Fruit fly (Drosophila melanogaster): ENCODE results near the gene Argp.

- TF ChIP-seq cic (GFP tag; optimal IDR thresholded peaks at IDR 0.05) (no peak), tj (GFP tag; optimal IDR thresholded peaks at IDR 0.05) (no peak), CG33017 (tag; optimal IDR thresholded peaks at IDR 0.05) (no peak), toe (GFP tag; optimal IDR thresholded peaks at IDR 0.05) (no peak), ovo (GFP tag; optimal IDR thresholded peaks at IDR 0.05) (no peak), CG11617 (GFP tag; optimal IDR thresholded peaks at IDR 0.05) (no peak), CG1620 (GFP tag; optimal IDR thresholded peaks at IDR 0.05) (no peak), bab1 (GFP tag; optimal IDR thresholded peaks at IDR 0.05) (no peak)
These were observed 9.5 kb downstream of the Argp start, which contains the start of gene ninaB for dm6 chr3R:13700192-13700591.

Data from whole organism, adult.